Fruit fly (Drosophila melanogaster) Kc167 (cell line): ENCODE results near the gene CG14696.

Experiments
- Myc ChIP-seq: fragments of >200 bp; optimal IDR thresholded peaks from 2 replicates; lab custom pipeline; 2017; ENCODE audit warnings: missing external identifiers
- insv ChIP-seq: fragments of >200 bp; optimal IDR thresholded peaks from 3 replicates; lab custom pipeline; 2018; ENCODE audit warnings: missing external identifiers
- psq ChIP-seq: fragments of >200 bp; optimal IDR thresholded peaks from 2 replicates; lab custom pipeline; 2017; ENCODE audit warnings: missing external identifiers
- ttk ChIP-seq: sonication (Bioruptor generic); optimal IDR thresholded peaks from 2 replicates; lab custom pipeline; 2017; ENCODE audit warnings: missing external identifiers

DNA sequence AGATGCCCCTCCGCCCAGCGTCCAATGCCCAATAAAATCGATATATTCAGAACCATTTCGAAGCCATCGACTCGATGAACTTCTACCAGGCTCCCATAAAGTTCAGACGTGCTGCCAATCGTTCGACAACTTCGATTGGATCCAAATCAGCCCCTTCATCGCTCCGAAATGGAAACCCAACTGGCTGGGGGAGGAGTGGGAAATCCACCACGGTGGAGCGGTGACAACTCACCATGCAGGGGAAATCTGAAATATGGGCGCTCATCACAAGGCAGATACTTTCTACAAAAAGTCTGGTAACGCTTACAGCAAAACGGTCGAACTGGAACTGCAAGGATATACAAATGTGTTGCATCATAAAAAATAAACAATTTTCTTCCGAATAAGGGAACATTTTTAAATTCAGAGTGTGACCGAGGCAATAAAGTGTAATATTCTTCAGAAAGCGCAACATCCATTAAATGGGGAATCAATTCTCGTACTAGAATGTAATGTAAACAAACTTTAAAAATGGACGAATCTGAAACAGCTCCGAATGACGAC lies 32.5 kb downstream of the CG14696 start, which contains the start of gene CG4565:
- TF ChIP-seq ttk (lab: Kevin White, UChicago) (no peak), Myc (lab: Kevin White, UChicago) (no peak), psq (no peak), insv (lab: Kevin White, UChicago) (no peak)
